In genomic region chrX:3719480-3720064, dm6 we compare ENCODE assay signal across 1 fruit fly cellular context.
TF ChIP-seq lines count a peak whose summit lies in the region.

Gene Rala, minus strand, starts transcription at chrX:3719635.
Gene Tlk, plus strand, starts transcription at chrX:3720007.

TF ChIP-seq in whole organism, embryonic, 481 proteins besides CTCF, POLR2A, EP300 and RAD21 (continued from another document):
- TF ChIP-seq CG11695 (GFP tag; IDR thresholded peaks at IDR 0.05; lab: Robert Waterston, UW) (0 out of 3 replicates have a peak, but pooled peaks have one; percentile 14), inv (GFP tag; IDR thresholded peaks at IDR 0.05; lab: Robert Waterston, UW; ENCODE audit: partially characterized antibody) (no peak; the same call in 1 of the 2 replicates), tll (GFP tag; optimal IDR thresholded peaks at IDR 0.05; lab: Kevin White, UChicago) (no peak), Jarid2 (GFP tag; optimal IDR thresholded peaks at IDR 0.05; lab: Kevin White, UChicago) (peak; percentile 85), Trl (optimal IDR thresholded peaks at IDR 0.05; lab: Kevin White, UChicago) (no peak), Trl (GFP tag; optimal IDR thresholded peaks at IDR 0.05; lab: Kevin White, UChicago) (peak; percentile 38), NC2β (GFP tag; optimal IDR thresholded peaks at IDR 0.05; lab: Kevin White, UChicago) (peak; percentile 22), CG4617 (GFP tag; optimal IDR thresholded peaks at IDR 0.05; lab: Kevin White, UChicago; ENCODE audit: borderline replicate concordance) (peak; percentile 8), CG10267 (tag; optimal IDR thresholded peaks at IDR 0.05; lab: Kevin White, UChicago) (peak; percentile 73), Sin3A (optimal IDR thresholded peaks at IDR 0.05; lab: Kevin White, UChicago) (peak; percentile 47), CG11696 (GFP tag; IDR thresholded peaks at IDR 0.05; lab: Robert Waterston, UW) (no peak), run (tag; optimal IDR thresholded peaks at IDR 0.05; lab: Kevin White, UChicago) (peak; percentile 10), gce (GFP tag; IDR thresholded peaks at IDR 0.05; lab: Robert Waterston, UW) (no peak), corto (GFP tag; optimal IDR thresholded peaks at IDR 0.05; lab: Kevin White, UChicago) (no peak), CG4730 (GFP tag; IDR thresholded peaks at IDR 0.05; lab: Robert Waterston, UW) (no peak), CG1602 (GFP tag; optimal IDR thresholded peaks at IDR 0.05; lab: Kevin White, UChicago) (no peak), vfl (GFP tag; optimal IDR thresholded peaks at IDR 0.05; lab: Kevin White, UChicago) (peak; percentile 12), CoRest (tag; optimal IDR thresholded peaks at IDR 0.05; lab: Kevin White, UChicago) (peak; percentile 13), sug (tag; optimal IDR thresholded peaks at IDR 0.05; lab: Kevin White, UChicago) (peak; percentile 2), CG15514 (GFP tag; optimal IDR thresholded peaks at IDR 0.05; lab: Kevin White, UChicago) (peak; percentile 88), ham (GFP tag; IDR thresholded peaks at IDR 0.05; lab: Robert Waterston, UW) (no peak), Sry-δ (GFP tag; optimal IDR thresholded peaks at IDR 0.05; lab: Kevin White, UChicago) (peak; percentile 78), CG14860 (GFP tag; IDR thresholded peaks at IDR 0.05; lab: Robert Waterston, UW; ENCODE audit: partially characterized antibody) (0 out of 3 replicates have a peak, but pooled peaks have one; percentile 14), seq (GFP tag; IDR thresholded peaks at IDR 0.05; lab: Robert Waterston, UW) (no peak), Xbp1 (GFP tag; optimal IDR thresholded peaks at IDR 0.05; lab: Kevin White, UChicago) (peak; percentile 16), shn (GFP tag; optimal IDR thresholded peaks at IDR 0.05; lab: Kevin White, UChicago) (peak; percentile 25), CG2889 (GFP tag; IDR thresholded peaks at IDR 0.05; lab: Robert Waterston, UW) (no peak), slbo (GFP tag; IDR thresholded peaks at IDR 0.05; lab: Robert Waterston, UW) (peak; percentile 19; the same call in 1 of the 2 replicates), ci (GFP tag; IDR thresholded peaks at IDR 0.05; lab: Robert Waterston, UW) (peak; percentile 60; the same call in 2 of the 3 replicates), CG8478 (optimal IDR thresholded peaks at IDR 0.05; lab: Kevin White, UChicago) (no peak), sens (GFP tag; lab: Kevin White, UChicago) (peak; percentile 19), Ssrp (tag; optimal IDR thresholded peaks at IDR 0.05; lab: Kevin White, UChicago) (no peak), CG32532 (GFP tag; IDR thresholded peaks at IDR 0.05; lab: Robert Waterston, UW) (0 out of 2 replicates have a peak, but pooled peaks have one; percentile 11), chinmo (GFP tag; IDR thresholded peaks at IDR 0.05; lab: Robert Waterston, UW; ENCODE audit: partially characterized antibody) (peak; percentile 86; the same call in 3 of the 4 replicates), CG4424 (GFP tag; optimal IDR thresholded peaks at IDR 0.05; lab: Kevin White, UChicago) (no peak), CG3281 (GFP tag; optimal IDR thresholded peaks at IDR 0.05; lab: Kevin White, UChicago) (peak; percentile 9), tin (GFP tag; optimal IDR thresholded peaks at IDR 0.05; lab: Kevin White, UChicago) (peak; percentile 20), NFAT (GFP tag; IDR thresholded peaks at IDR 0.05; lab: Robert Waterston, UW) (peak; percentile 71; the same call in 1 of the 2 replicates), HLHmδ (GFP tag; optimal IDR thresholded peaks at IDR 0.05; lab: Kevin White, UChicago) (peak; percentile 46), luna (GFP tag; optimal IDR thresholded peaks at IDR 0.05; lab: Kevin White, UChicago) (no peak), bowl (GFP tag; IDR thresholded peaks at IDR 0.05; lab: Robert Waterston, UW) (no peak), fd64A (GFP tag; optimal IDR thresholded peaks at IDR 0.05; lab: Kevin White, UChicago) (no peak), eve (GFP tag; optimal IDR thresholded peaks at IDR 0.05; lab: Kevin White, UChicago) (no peak), unpg (GFP tag; optimal IDR thresholded peaks at IDR 0.05; lab: Kevin White, UChicago) (no peak), Camta (GFP tag; optimal IDR thresholded peaks at IDR 0.05; lab: Kevin White, UChicago) (no peak), Atf6 (GFP tag; IDR thresholded peaks at IDR 0.05; lab: Robert Waterston, UW) (0 out of 2 replicates have a peak, but pooled peaks have one; percentile 28), MBD-R2 (GFP tag; IDR thresholded peaks at IDR 0.05; lab: Robert Waterston, UW) (peak; percentile 28; the same call in 1 of the 2 replicates)
